Fruit fly (Drosophila melanogaster): ENCODE data around the gene CG3528.

Gene CG3528

DNA sequence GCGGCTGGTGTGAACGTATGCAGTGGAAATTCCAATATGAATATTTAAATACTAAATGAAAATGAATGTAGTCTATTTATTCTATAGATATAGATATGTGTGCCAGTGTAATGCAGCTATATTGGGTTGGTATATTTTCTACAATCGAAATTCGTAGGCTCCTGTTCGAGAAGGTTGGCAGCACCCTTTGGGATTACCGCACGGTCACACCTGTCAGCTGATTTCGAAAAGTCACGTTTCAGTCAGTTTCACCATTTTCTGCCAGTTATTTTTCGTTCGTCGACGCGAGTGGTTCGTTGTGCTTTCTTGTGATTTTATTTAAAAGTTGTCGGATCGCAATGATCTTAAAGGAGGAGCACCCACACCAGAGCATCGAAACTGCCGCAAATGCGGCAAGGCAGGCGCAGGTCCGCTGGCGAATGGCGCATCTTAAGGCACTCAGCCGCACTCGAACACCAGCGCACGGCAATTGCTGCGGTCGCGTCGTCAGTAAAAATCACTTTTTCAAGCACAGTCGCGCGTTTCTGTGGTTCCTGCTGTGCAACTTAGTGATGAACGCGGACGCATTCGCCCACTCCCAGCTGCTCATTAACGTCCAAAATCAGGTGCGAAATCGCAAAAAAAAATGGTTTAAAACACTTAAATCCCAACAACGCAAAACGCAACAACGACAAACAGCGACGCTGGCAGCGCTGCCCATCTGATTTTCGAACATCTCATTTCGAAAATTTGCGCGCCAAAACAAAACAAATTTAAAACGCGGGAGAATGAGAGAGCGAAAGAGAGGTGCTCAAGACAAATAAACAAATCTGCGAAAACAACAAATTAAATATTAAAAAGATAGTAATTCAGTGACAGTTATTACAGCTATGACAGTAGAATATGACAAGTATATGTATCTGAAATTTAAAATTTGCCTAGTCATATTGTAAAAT lies 24.9 kb downstream of the CG3528 start, which contains the start of gene oaf (continued):
- TF ChIP-seq unc-4 (GFP tag; IDR thresholded peaks at IDR 0.05; ENCODE audit: partially characterized antibody) (0 out of 2 replicates have a peak, but pooled peaks have one; percentile 42), Antp (GFP tag; optimal IDR thresholded peaks at IDR 0.05) (peak; percentile 14), vnd (GFP tag; IDR thresholded peaks at IDR 0.05; ENCODE audit: partially characterized antibody) (0 out of 3 replicates have a peak, but pooled peaks have one; percentile 7), ken (GFP tag; IDR thresholded peaks at IDR 0.05) (peak; percentile 49; the same call in 1 of the 3 replicates), CG1233 (GFP tag; optimal IDR thresholded peaks at IDR 0.05) (no peak), Dp (GFP tag; optimal IDR thresholded peaks at IDR 0.05) (peak; percentile 58), eyg (GFP tag; optimal IDR thresholded peaks at IDR 0.05) (peak; percentile 40), CG33213 (GFP tag; optimal IDR thresholded peaks at IDR 0.05) (peak; percentile 56), Hsf (GFP tag; optimal IDR thresholded peaks at IDR 0.05) (peak; percentile 62), Ssrp (tag; optimal IDR thresholded peaks at IDR 0.05) (no peak), chn (GFP tag; optimal IDR thresholded peaks at IDR 0.05) (peak; percentile 24), rib (GFP tag; IDR thresholded peaks at IDR 0.05) (peak; percentile 52), CG2199 (GFP tag; IDR thresholded peaks at IDR 0.05) (0 out of 3 replicates have a peak, but pooled peaks have one; percentile 60), fd64A (GFP tag; optimal IDR thresholded peaks at IDR 0.05) (no peak), Stat92E (GFP tag; optimal IDR thresholded peaks at IDR 0.05) (peak in 2 of 3 experiments; percentile 16 to 60), dmrt99B (tag; optimal IDR thresholded peaks at IDR 0.05) (peak; percentile 28), knrl (GFP tag; IDR thresholded peaks at IDR 0.05; ENCODE audit: partially characterized antibody) (peak; percentile 62; the same call in 1 of the 3 replicates), CG10543 (GFP tag; optimal IDR thresholded peaks at IDR 0.05) (peak; percentile 34), maf-S (GFP tag; optimal IDR thresholded peaks at IDR 0.05) (peak; percentile 22), D19A (tag; optimal IDR thresholded peaks at IDR 0.05) (no peak), Mrtf (GFP tag; IDR thresholded peaks at IDR 0.05) (0 out of 3 replicates have a peak, but pooled peaks have one; percentile 24), HmgZ (tag; optimal IDR thresholded peaks at IDR 0.05) (peak; percentile 75), E2f2 (GFP tag; IDR thresholded peaks at IDR 0.05) (peak; percentile 67), CG7745 (tag; optimal IDR thresholded peaks at IDR 0.05) (no peak), NK7.1 (GFP tag; optimal IDR thresholded peaks at IDR 0.05) (no peak), Gsc (GFP tag; IDR thresholded peaks at IDR 0.05) (no peak), gsb-n (tag; optimal IDR thresholded peaks at IDR 0.05) (no peak), CG4854 (GFP tag; optimal IDR thresholded peaks at IDR 0.05) (peak; percentile 9), CG31388 (GFP tag; optimal IDR thresholded peaks at IDR 0.05) (no peak), BtbVII (GFP tag; optimal IDR thresholded peaks at IDR 0.05) (no peak), CG17612 (GFP tag; IDR thresholded peaks at IDR 0.05) (no peak), CG10147 (GFP tag; optimal IDR thresholded peaks at IDR 0.05) (no peak), ash1 (GFP tag; optimal IDR thresholded peaks at IDR 0.05) (no peak), wek (GFP tag; optimal IDR thresholded peaks at IDR 0.05) (no peak), CG12299 (tag; optimal IDR thresholded peaks at IDR 0.05) (peak; percentile 32), nerfin-2 (GFP tag; IDR thresholded peaks at IDR 0.05; ENCODE audit: partially characterized antibody) (0 out of 2 replicates have a peak, but pooled peaks have one; percentile 29), ase (GFP tag; IDR thresholded peaks at IDR 0.05) (no peak), CG31441 (GFP tag; IDR thresholded peaks at IDR 0.05) (peak; percentile 63), CG7963 (GFP tag; IDR thresholded peaks at IDR 0.05; ENCODE audit: partially characterized antibody) (no peak), CG10267 (tag; optimal IDR thresholded peaks at IDR 0.05) (peak; percentile 77), CG2129 (GFP tag; IDR thresholded peaks at IDR 0.05; ENCODE audit: partially characterized antibody) (no peak), CG2202 (tag; optimal IDR thresholded peaks at IDR 0.05) (peak; percentile 33), Sry-δ (GFP tag; optimal IDR thresholded peaks at IDR 0.05) (peak; percentile 32), CG5180 (GFP tag; optimal IDR thresholded peaks at IDR 0.05) (no peak), Hey (tag; optimal IDR thresholded peaks at IDR 0.05) (no peak), CG9609 (GFP tag; optimal IDR thresholded peaks at IDR 0.05) (peak; percentile 19), gcm2 (GFP tag; optimal IDR thresholded peaks at IDR 0.05) (peak; percentile 42)

Measured in whole organism, embryonic.